Fruit fly (Drosophila melanogaster): ENCODE data around the gene CG11294.

The CG11294 gene

DNA sequence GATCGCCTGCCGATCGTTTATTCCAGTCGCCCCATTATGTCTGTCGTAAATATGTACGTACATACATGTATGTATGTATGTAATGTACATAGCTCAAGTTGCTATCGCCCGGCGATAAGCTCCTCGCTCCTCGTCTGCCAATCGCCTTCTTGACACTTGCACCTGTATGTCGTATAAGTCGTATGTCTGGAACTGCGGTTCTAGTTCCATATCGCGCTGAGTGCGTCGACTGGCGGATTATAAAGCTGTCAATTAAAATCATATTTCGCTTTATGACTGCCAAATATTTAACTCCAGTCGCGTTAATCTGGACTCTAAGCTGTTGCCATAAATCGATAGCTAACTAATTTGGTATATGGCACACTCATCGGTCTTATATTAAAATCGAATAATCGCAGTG lies 8.0 kb downstream of the CG11294 start:
- TF ChIP-seq Hnf4 (GFP tag; optimal IDR thresholded peaks at IDR 0.05) (no peak), CG9705 (GFP tag; optimal IDR thresholded peaks at IDR 0.05) (no peak), h (GFP tag; optimal IDR thresholded peaks at IDR 0.05) (no peak), dmrt93B (GFP tag; optimal IDR thresholded peaks at IDR 0.05) (no peak)

DNA sequence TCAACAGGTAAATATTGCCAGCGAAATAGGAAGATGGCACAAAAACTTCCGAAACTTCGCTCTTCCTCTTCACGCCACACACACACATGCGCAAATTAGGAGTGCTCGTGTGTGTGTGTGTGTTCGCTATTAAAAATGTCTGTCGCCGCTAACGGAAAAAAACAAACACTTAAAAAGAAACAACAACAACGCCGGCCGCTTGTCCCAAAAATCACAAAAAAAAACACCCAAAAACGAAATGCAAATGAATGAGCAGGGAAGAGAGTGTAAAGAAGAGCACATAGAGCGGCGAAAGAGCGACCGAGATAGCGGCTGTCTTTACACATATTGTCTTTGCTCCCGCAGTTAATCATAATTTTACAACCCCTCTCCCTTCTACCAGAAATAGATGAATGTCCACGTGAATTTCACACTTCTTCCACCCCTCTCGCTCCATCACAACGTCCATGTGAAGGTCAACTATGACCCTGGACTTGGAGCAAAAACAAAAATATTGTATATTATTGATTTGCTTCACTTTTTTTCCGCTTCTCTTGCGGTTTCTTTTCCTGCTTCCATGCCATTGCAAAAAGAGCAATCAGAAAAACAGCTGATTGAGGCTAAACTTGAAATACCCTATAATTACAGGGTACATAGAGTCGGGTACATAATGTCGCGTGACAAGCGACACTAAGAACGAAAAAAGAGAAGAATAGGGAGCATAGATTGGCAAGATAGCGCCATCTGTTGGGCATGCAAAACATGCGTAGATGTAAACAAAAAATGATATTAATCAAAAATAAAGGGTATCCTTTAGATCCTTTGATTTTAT lies 11.4 kb downstream of the CG11294 start:
- TF ChIP-seq tai (GFP tag; optimal IDR thresholded peaks at IDR 0.05) = no peak
- peak; percentile 9 for TF ChIP-seq Sp1 (GFP tag; optimal IDR thresholded peaks at IDR 0.05)
- no peak for TF ChIP-seq rgr (GFP tag; optimal IDR thresholded peaks at IDR 0.05)
- TF ChIP-seq N (GFP tag; optimal IDR thresholded peaks at IDR 0.05) = no peak
- TF ChIP-seq dl (GFP tag; optimal IDR thresholded peaks at IDR 0.05; ENCODE audit: insufficient read depth in 1 of 2, partially characterized antibody in 2 of 2) = peak in 1 of 2 experiments; percentile 34
- peak; percentile 38 for TF ChIP-seq jim (GFP tag; optimal IDR thresholded peaks at IDR 0.05)

DNA sequence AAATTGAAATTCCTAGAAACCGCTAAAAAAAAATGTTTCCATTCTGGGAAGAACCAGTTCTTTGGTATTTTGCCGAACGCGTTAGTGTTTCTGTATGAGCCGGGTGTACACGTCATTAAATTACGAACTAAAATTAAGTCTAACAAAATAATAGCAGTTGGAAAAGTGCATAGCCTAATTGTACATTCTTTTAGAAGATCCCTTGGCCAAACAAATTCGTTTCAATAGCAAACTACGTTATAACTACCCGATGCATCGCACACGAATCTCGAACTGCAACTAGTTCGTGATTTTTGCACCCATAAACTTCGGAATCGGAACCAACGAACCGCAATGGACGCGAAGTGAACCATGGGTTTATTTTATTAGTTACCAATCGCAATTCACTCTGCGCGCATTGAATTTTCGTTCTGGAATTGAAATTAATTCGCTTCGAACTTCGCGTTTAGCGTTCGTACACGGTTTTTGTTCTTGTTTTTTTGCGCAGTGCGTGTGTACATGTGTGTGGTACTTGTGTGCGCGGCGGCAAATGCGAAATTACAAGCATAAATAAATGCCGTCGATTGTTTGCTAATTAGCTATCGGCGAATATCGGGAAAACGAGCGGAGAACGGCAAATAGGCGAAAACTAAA lies 12.1 kb downstream of the CG11294 start, which contains the start of gene CAH3:
TSS of gene CAH3 (plus strand) at position 64 of the 633 bp plus-strand sequence.
- TF ChIP-seq Vsx2 (GFP tag; optimal IDR thresholded peaks at IDR 0.05; ENCODE audit: partially characterized antibody) (peak; percentile 43), OdsH (GFP tag; optimal IDR thresholded peaks at IDR 0.05) (peak; percentile 91), pan (optimal IDR thresholded peaks at IDR 0.05) (no peak), Abd-B (GFP tag; optimal IDR thresholded peaks at IDR 0.05) (no peak), tai (GFP tag; optimal IDR thresholded peaks at IDR 0.05) (peak; percentile 83), fru (GFP tag; optimal IDR thresholded peaks at IDR 0.05) (peak; percentile 94), Hr83 (GFP tag; optimal IDR thresholded peaks at IDR 0.05; ENCODE audit: poor library complexity, severe bottlenecking) (peak; percentile 35), Dfd (GFP tag; optimal IDR thresholded peaks at IDR 0.05) (no peak), Rel (GFP tag; optimal IDR thresholded peaks at IDR 0.05) (peak; percentile 30), Rel (tag; optimal IDR thresholded peaks at IDR 0.05) (peak; percentile 90), psq (GFP tag; optimal IDR thresholded peaks at IDR 0.05) (peak; percentile 85), jim (GFP tag; optimal IDR thresholded peaks at IDR 0.05) (no peak), dsf (GFP tag; optimal IDR thresholded peaks at IDR 0.05; ENCODE audit: borderline replicate concordance) (peak; percentile 72), dmrt93B (GFP tag; optimal IDR thresholded peaks at IDR 0.05) (peak; percentile 88), Hr78 (GFP tag; optimal IDR thresholded peaks at IDR 0.05) (no peak), foxo (GFP tag; optimal IDR thresholded peaks at IDR 0.05) (peak in 1 of 2 experiments; percentile 94), h (GFP tag; optimal IDR thresholded peaks at IDR 0.05) (peak; percentile 93), CG9705 (GFP tag; optimal IDR thresholded peaks at IDR 0.05) (peak; percentile 94), woc (GFP tag; optimal IDR thresholded peaks at IDR 0.05) (peak; percentile 88), Dif (GFP tag; optimal IDR thresholded peaks at IDR 0.05; ENCODE audit: partially characterized antibody) (peak; percentile 18), Sp1 (GFP tag; optimal IDR thresholded peaks at IDR 0.05) (peak; percentile 95), Myc (optimal IDR thresholded peaks at IDR 0.05) (no peak), sage (GFP tag; optimal IDR thresholded peaks at IDR 0.05) (peak; percentile 83), brk (GFP tag; optimal IDR thresholded peaks at IDR 0.05) (peak; percentile 75), dl (GFP tag; optimal IDR thresholded peaks at IDR 0.05; ENCODE audit: insufficient read depth in 1 of 2, partially characterized antibody in 2 of 2) (no peak), N (GFP tag; optimal IDR thresholded peaks at IDR 0.05) (no peak), Jra (GFP tag; optimal IDR thresholded peaks at IDR 0.05) (peak; percentile 62), CrebA (GFP tag; optimal IDR thresholded peaks at IDR 0.05; ENCODE audit: borderline replicate concordance) (no peak), lola (GFP tag; optimal IDR thresholded peaks at IDR 0.05) (no peak), sv (GFP tag; optimal IDR thresholded peaks at IDR 0.05) (peak; percentile 88), usp (GFP tag; optimal IDR thresholded peaks at IDR 0.05) (no peak), HLH106 (tag; optimal IDR thresholded peaks at IDR 0.05) (peak; percentile 96), ey (GFP tag; optimal IDR thresholded peaks at IDR 0.05) (peak; percentile 90), Hnf4 (GFP tag; optimal IDR thresholded peaks at IDR 0.05) (peak; percentile 90), br (GFP tag; optimal IDR thresholded peaks at IDR 0.05) (peak; percentile 95), Mio (GFP tag; optimal IDR thresholded peaks at IDR 0.05) (no peak), CG32264 (GFP tag; optimal IDR thresholded peaks at IDR 0.05) (peak; percentile 71), GATAd (GFP tag; optimal IDR thresholded peaks at IDR 0.05) (peak; percentile 45), rgr (GFP tag; optimal IDR thresholded peaks at IDR 0.05) (peak; percentile 95)
